Worm (Caenorhabditis elegans): ENCODE measurements around the gene C08B6.18.
A peak's percentile ranks its signal among the peaks of the same experiment; 100 is the strongest.

C08B6.18 gene

ce11 chrV:10178166-10178565 lies 44.2 kb upstream of the C08B6.18 start (continued):
- peak; percentile 78 for TF ChIP-seq pax-3 (tag; optimal IDR thresholded peaks at IDR 0.05)
- peak; percentile 59 for TF ChIP-seq ceh-88 (GFP tag; IDR thresholded peaks at IDR 0.05)
- TF ChIP-seq C34B4.2 (tag; optimal IDR thresholded peaks at IDR 0.05), result no peak
- TF ChIP-seq aly-2 (tag; optimal IDR thresholded peaks at IDR 0.05), result no peak
- TF ChIP-seq hpl-2 (GFP tag; optimal IDR thresholded peaks at IDR 0.05), result no peak
- TF ChIP-seq ceh-90 (tag; optimal IDR thresholded peaks at IDR 0.05), result peak; percentile 35
- TF ChIP-seq zip-4 (GFP tag; optimal IDR thresholded peaks at IDR 0.05), result no peak
- peak; percentile 23 for TF ChIP-seq nhr-237 (tag; optimal IDR thresholded peaks at IDR 0.05)
- peak; percentile 95 for TF ChIP-seq blmp-1 (tag; optimal IDR thresholded peaks at IDR 0.05)
- no peak for TF ChIP-seq ceh-8 (GFP tag; optimal IDR thresholded peaks at IDR 0.05)
- peak; percentile 78 for TF ChIP-seq ceh-63 (GFP tag; optimal IDR thresholded peaks at IDR 0.05)
- peak; percentile 15 for TF ChIP-seq sup-37 (GFP tag; optimal IDR thresholded peaks at IDR 0.05)
- TF ChIP-seq Y116A8C.19 (tag; optimal IDR thresholded peaks at IDR 0.05; ENCODE audit: borderline replicate concordance), result no peak
- TF ChIP-seq skn-1 (tag; optimal IDR thresholded peaks at IDR 0.05), result peak; percentile 34
- peak; percentile 24 for TF ChIP-seq elt-2 (tag; optimal IDR thresholded peaks at IDR 0.05)
- TF ChIP-seq lin-39 (tag; optimal IDR thresholded peaks at IDR 0.05), result no peak
- no peak for TF ChIP-seq nhr-84 (tag; optimal IDR thresholded peaks at IDR 0.05)
- TF ChIP-seq nhr-76 (tag; optimal IDR thresholded peaks at IDR 0.05), result no peak
- peak in 1 of 2 experiments; percentile 60 for TF ChIP-seq ztf-11 (tag; optimal IDR thresholded peaks at IDR 0.05)
- no peak for TF ChIP-seq aha-1 (tag; optimal IDR thresholded peaks at IDR 0.05)
- no peak for TF ChIP-seq ztf-4 (tag; optimal IDR thresholded peaks at IDR 0.05)
- TF ChIP-seq hlh-4 (tag; optimal IDR thresholded peaks at IDR 0.05), result peak; percentile 24
- no peak for TF ChIP-seq ets-5 (GFP tag; IDR thresholded peaks at IDR 0.05)
- no peak for TF ChIP-seq fos-1 (tag; optimal IDR thresholded peaks at IDR 0.05)
- TF ChIP-seq nhr-77 (tag; optimal IDR thresholded peaks at IDR 0.05), result peak; percentile 70
- peak; percentile 81 for TF ChIP-seq snu-23 (GFP tag; optimal IDR thresholded peaks at IDR 0.05)
- peak; percentile 84 for TF ChIP-seq nhr-71 (tag; optimal IDR thresholded peaks at IDR 0.05)
- peak; percentile 41 for TF ChIP-seq lin-15B (tag; optimal IDR thresholded peaks at IDR 0.05)
- peak; percentile 32 to 56 (median 39) for TF ChIP-seq dpl-1 (GFP tag; optimal IDR thresholded peaks at IDR 0.05)
- TF ChIP-seq C04F5.9 (tag; optimal IDR thresholded peaks at IDR 0.05), result peak; percentile 52
- TF ChIP-seq ceh-82 (tag; optimal IDR thresholded peaks at IDR 0.05), result no peak
- no peak for TF ChIP-seq nhr-11 (tag; optimal IDR thresholded peaks at IDR 0.05)
- TF ChIP-seq unc-98 (GFP tag; IDR thresholded peaks at IDR 0.05), result no peak
- peak; percentile 37 for TF ChIP-seq mep-1 (tag; optimal IDR thresholded peaks at IDR 0.05)
- no peak for TF ChIP-seq zag-1 (tag; optimal IDR thresholded peaks at IDR 0.05)
- TF ChIP-seq unc-130 (tag; optimal IDR thresholded peaks at IDR 0.05), result peak; percentile 39
- peak; percentile 90 for TF ChIP-seq nhr-85 (tag)

ce11 chrV:10174632-10175075 lies 40.7 kb upstream of the C08B6.18 start:
- TF ChIP-seq F16B12.6 (tag; optimal IDR thresholded peaks at IDR 0.05) (no peak), Y116A8C.19 (tag; optimal IDR thresholded peaks at IDR 0.05; ENCODE audit: borderline replicate concordance) (no peak), hpl-2 (GFP tag; optimal IDR thresholded peaks at IDR 0.05) (no peak), snu-23 (GFP tag; optimal IDR thresholded peaks at IDR 0.05) (peak; percentile 71), jun-1 (tag; optimal IDR thresholded peaks at IDR 0.05) (peak; percentile 41), skn-1 (tag; optimal IDR thresholded peaks at IDR 0.05) (no peak), efl-3 (GFP tag; optimal IDR thresholded peaks at IDR 0.05) (no peak), fos-1 (tag; optimal IDR thresholded peaks at IDR 0.05) (peak; percentile 74), nhr-237 (tag; optimal IDR thresholded peaks at IDR 0.05) (peak; percentile 24), dsc-1 (tag; optimal IDR thresholded peaks at IDR 0.05) (peak; percentile 68), egl-13 (tag; optimal IDR thresholded peaks at IDR 0.05) (peak; percentile 91), pag-3 (tag; optimal IDR thresholded peaks at IDR 0.05; ENCODE audit: borderline replicate concordance, insufficient read depth) (no peak), unc-86 (tag; optimal IDR thresholded peaks at IDR 0.05) (peak; percentile 94), lir-3 (tag; optimal IDR thresholded peaks at IDR 0.05; ENCODE audit: poor library complexity) (no peak), xbp-1 (tag; optimal IDR thresholded peaks at IDR 0.05) (peak; percentile 66), grh-1 (GFP tag; IDR thresholded peaks at IDR 0.05) (no peak), sup-37 (GFP tag; optimal IDR thresholded peaks at IDR 0.05) (no peak), pax-3 (tag; optimal IDR thresholded peaks at IDR 0.05) (peak; percentile 78), elt-3 (tag; optimal IDR thresholded peaks at IDR 0.05) (no peak), nhr-28 (tag; optimal IDR thresholded peaks at IDR 0.05) (no peak), dpl-1 (GFP tag; optimal IDR thresholded peaks at IDR 0.05) (no peak), isw-1 (GFP tag; IDR thresholded peaks at IDR 0.05) (peak; percentile 78), ceh-90 (tag; optimal IDR thresholded peaks at IDR 0.05) (no peak), mab-9 (GFP tag; IDR thresholded peaks at IDR 0.05) (peak; percentile 9; the same call in 1 of the 2 replicates), tbx-2 (tag; optimal IDR thresholded peaks at IDR 0.05) (peak; percentile 82)
